Fruit fly (Drosophila melanogaster): ENCODE results near the gene sxe2.

The sxe2 gene

DNA sequence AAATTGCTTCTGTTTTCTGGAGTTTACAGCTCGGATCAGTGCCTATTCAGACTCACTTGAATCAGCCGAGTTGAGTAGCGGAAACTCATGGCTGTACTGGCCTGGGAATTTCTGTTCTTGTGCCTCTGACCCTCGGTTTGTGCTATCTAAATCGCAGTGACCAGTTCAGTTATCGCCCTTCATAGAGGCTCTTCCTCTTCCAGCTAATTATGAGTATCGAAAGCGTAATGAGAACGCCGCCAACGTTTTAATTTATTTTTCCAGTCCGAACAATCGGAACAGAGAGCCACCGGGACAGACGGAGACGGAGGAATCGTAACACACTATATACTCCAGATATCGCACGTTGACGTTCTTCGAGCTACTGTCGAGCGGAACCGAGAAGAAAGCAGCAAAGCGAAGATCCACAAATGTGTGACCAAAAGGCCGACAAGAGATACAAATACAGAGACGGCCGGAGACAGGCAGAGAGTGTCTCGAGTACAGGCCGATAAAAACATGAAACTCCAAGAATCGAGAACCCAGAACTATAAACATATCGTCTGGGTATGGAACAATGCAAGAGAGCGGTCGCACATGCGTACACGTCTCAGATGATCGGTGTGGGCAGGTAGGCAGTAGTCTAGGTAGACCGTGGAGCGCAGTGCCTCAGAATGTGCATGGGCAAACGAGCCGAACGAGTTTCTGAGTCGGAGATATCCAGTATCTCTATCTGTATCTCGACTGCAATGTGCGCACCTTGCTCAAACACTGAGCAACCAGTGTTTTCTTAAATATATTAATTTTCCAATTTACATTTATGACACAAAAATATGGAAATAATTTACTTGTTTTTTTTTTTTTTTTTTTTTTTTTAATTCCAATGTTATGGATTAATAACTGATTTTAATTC lies 11.7 kb upstream of the sxe2 start:
- TF ChIP-seq CG32006 (GFP tag; optimal IDR thresholded peaks at IDR 0.05) = no peak
- TF ChIP-seq Sox14 (GFP tag; optimal IDR thresholded peaks at IDR 0.05) = peak; percentile 81
- no peak for TF ChIP-seq Hr38 (GFP tag; optimal IDR thresholded peaks at IDR 0.05)
- peak; percentile 90 for TF ChIP-seq CG3919 (GFP tag; optimal IDR thresholded peaks at IDR 0.05)
- no peak for TF ChIP-seq fkh (GFP tag; optimal IDR thresholded peaks at IDR 0.05)
- peak; percentile 73 for TF ChIP-seq CG10669 (GFP tag; optimal IDR thresholded peaks at IDR 0.05)
- peak; percentile 78 for TF ChIP-seq CG11762 (GFP tag; optimal IDR thresholded peaks at IDR 0.05; ENCODE audit: insufficient read depth)
- TF ChIP-seq CG16779 (tag; optimal IDR thresholded peaks at IDR 0.05) = no peak
- TF ChIP-seq CG7368 (GFP tag; optimal IDR thresholded peaks at IDR 0.05) = peak; percentile 86
- peak; percentile 72 for TF ChIP-seq CG6808 (GFP tag; optimal IDR thresholded peaks at IDR 0.05)
- peak; percentile 61 for TF ChIP-seq CG31627 (GFP tag; optimal IDR thresholded peaks at IDR 0.05)
- TF ChIP-seq spab (GFP tag; optimal IDR thresholded peaks at IDR 0.05) = peak; percentile 71
- peak; percentile 86 for TF ChIP-seq CG34406 (GFP tag; optimal IDR thresholded peaks at IDR 0.05)
- TF ChIP-seq lz (GFP tag; optimal IDR thresholded peaks at IDR 0.05) = peak; percentile 70
- TF ChIP-seq Smox (GFP tag; optimal IDR thresholded peaks at IDR 0.05) = no peak
- TF ChIP-seq CG8632 (GFP tag; optimal IDR thresholded peaks at IDR 0.05) = peak; percentile 92
- TF ChIP-seq CG3032 (tag; optimal IDR thresholded peaks at IDR 0.05) = peak; percentile 83
- peak; percentile 92 for TF ChIP-seq Ets96B (tag; optimal IDR thresholded peaks at IDR 0.05)
- TF ChIP-seq acj6 (GFP tag; optimal IDR thresholded peaks at IDR 0.05) = peak; percentile 90
- peak; percentile 98 for TF ChIP-seq Eip78C (GFP tag)
- peak; percentile 0 for TF ChIP-seq CG11902 (GFP tag; optimal IDR thresholded peaks at IDR 0.05)
- peak; percentile 91 for TF ChIP-seq achi (GFP tag; optimal IDR thresholded peaks at IDR 0.05)
- TF ChIP-seq topi (GFP tag; optimal IDR thresholded peaks at IDR 0.05) = peak; percentile 73
- TF ChIP-seq CG8319 (GFP tag; optimal IDR thresholded peaks at IDR 0.05) = peak; percentile 70
- TF ChIP-seq ss (GFP tag; optimal IDR thresholded peaks at IDR 0.05) = peak; percentile 61 to 73
- no peak for TF ChIP-seq Eip93F (GFP tag; optimal IDR thresholded peaks at IDR 0.05)
- peak; percentile 65 for TF ChIP-seq Gug (GFP tag; IDR thresholded peaks at IDR 0.05)
- TF ChIP-seq eg (GFP tag; IDR thresholded peaks at IDR 0.05) = peak; percentile 89
- no peak for TF ChIP-seq fd85E (GFP tag; optimal IDR thresholded peaks at IDR 0.05)
- peak; percentile 33 for TF ChIP-seq Hr39 (GFP tag; optimal IDR thresholded peaks at IDR 0.05)
- TF ChIP-seq CG4318 (GFP tag; optimal IDR thresholded peaks at IDR 0.05) = no peak
- TF ChIP-seq CG6792 (GFP tag; optimal IDR thresholded peaks at IDR 0.05) = peak; percentile 85
- peak; percentile 93 for TF ChIP-seq CG8119 (GFP tag; IDR thresholded peaks at IDR 0.05)
- TF ChIP-seq CG1621 (tag; optimal IDR thresholded peaks at IDR 0.05) = no peak
- no peak for TF ChIP-seq vri (GFP tag; optimal IDR thresholded peaks at IDR 0.05)
- peak; percentile 55 for TF ChIP-seq fd59A (GFP tag; optimal IDR thresholded peaks at IDR 0.05)
- no peak for TF ChIP-seq Blimp-1 (GFP tag; optimal IDR thresholded peaks at IDR 0.05)
- TF ChIP-seq CG6854 (GFP tag; optimal IDR thresholded peaks at IDR 0.05) = no peak
- no peak for TF ChIP-seq dac (GFP tag; optimal IDR thresholded peaks at IDR 0.05)
- TF ChIP-seq CG9139 (GFP tag; optimal IDR thresholded peaks at IDR 0.05) = no peak
- TF ChIP-seq svp (GFP tag) = no peak
- TF ChIP-seq CG6163 (GFP tag; IDR thresholded peaks at IDR 0.05) = peak; percentile 89
- peak; percentile 75 for TF ChIP-seq Sox102F (GFP tag; optimal IDR thresholded peaks at IDR 0.05)
- peak; percentile 66 for TF ChIP-seq CG11294 (GFP tag; IDR thresholded peaks at IDR 0.05)
- TF ChIP-seq CG6276 (GFP tag; optimal IDR thresholded peaks at IDR 0.05) = no peak
- peak; percentile 93 for TF ChIP-seq CG10631 (GFP tag; optimal IDR thresholded peaks at IDR 0.05)
- no peak for TF ChIP-seq cyc (GFP tag; optimal IDR thresholded peaks at IDR 0.05)
- TF ChIP-seq Eip75B (GFP tag; optimal IDR thresholded peaks at IDR 0.05) = peak; percentile 88
- TF ChIP-seq Met (GFP tag; optimal IDR thresholded peaks at IDR 0.05) = no peak
- peak in 1 of 2 experiments; percentile 87 for TF ChIP-seq salr (GFP tag; optimal IDR thresholded peaks at IDR 0.05)
